Worm (Caenorhabditis elegans): ENCODE results near the gene acp-4.

DNA sequence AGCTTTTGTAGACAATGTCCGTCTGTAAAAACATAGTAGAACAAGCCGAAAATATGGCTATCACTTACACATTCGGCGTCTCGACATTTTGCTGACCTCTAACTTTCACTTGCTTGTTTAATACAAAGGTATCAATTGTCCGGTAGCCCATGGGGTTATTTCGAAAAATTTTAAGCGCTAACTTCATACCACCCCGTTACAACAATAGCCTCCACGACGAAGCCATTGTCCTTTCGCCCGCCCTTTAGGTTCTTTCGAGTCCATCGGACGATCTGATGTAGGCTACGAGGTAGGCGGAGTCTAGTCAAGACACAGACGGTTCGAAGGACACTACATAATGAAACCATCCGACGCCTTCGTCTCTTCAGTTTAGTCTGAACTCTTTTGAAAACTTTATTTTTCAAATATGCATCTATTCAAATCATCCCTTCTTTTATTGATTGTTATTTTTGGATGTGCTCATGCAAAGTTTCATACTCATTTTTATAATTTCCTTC, 3.9 kb upstream of the acp-4 start, which contains the start of gene lips-10:
- TF ChIP-seq B0019.2 (GFP tag; conservative IDR thresholded peaks at IDR 0.05) (no peak), ccch-3 (GFP tag; optimal IDR thresholded peaks at IDR 0.05) (no peak), cebp-1 (GFP tag; IDR thresholded peaks at IDR 0.05) (no peak), cebp-1 (tag; optimal IDR thresholded peaks at IDR 0.05) (no peak), nfyb-1 (GFP tag; IDR thresholded peaks at IDR 0.05) (no peak), tbx-9 (tag; optimal IDR thresholded peaks at IDR 0.05; ENCODE audit: borderline replicate concordance) (no peak), lin-54 (GFP tag; optimal IDR thresholded peaks at IDR 0.05) (no peak), unc-62 (GFP tag; optimal IDR thresholded peaks at IDR 0.05) (no peak), dpl-1 (GFP tag; optimal IDR thresholded peaks at IDR 0.05) (no peak), Y53F4B.3 (GFP tag; IDR thresholded peaks at IDR 0.05) (no peak), Y95B8A.8 (GFP tag; IDR thresholded peaks at IDR 0.05) (no peak), bed-1 (GFP tag; IDR thresholded peaks at IDR 0.05) (no peak), lsl-1 (GFP tag; optimal IDR thresholded peaks at IDR 0.05) (no peak)
